Fruit fly (Drosophila melanogaster): ENCODE data around the gene CG6418.

The CG6418 gene

dm6 chr3L:10837869-10838783 lies 40.7 kb downstream of the CG6418 start (continued):
- TF ChIP-seq Lhr (GFP tag; optimal IDR thresholded peaks at IDR 0.05), result no peak
- no peak for TF ChIP-seq CG32767 (GFP tag; IDR thresholded peaks at IDR 0.05)
- TF ChIP-seq CG10321 (GFP tag; IDR thresholded peaks at IDR 0.05), result peak; percentile 50; the same call in 1 of the 2 replicates
- peak; percentile 81 for TF ChIP-seq E2f1 (GFP tag; IDR thresholded peaks at IDR 0.05)
- TF ChIP-seq eve (GFP tag; optimal IDR thresholded peaks at IDR 0.05), result peak in 1 of 2 experiments; percentile 64
- TF ChIP-seq CG14965 (GFP tag; optimal IDR thresholded peaks at IDR 0.05; ENCODE audit: borderline replicate concordance), result no peak
- TF ChIP-seq Trl (optimal IDR thresholded peaks at IDR 0.05), result no peak
- TF ChIP-seq Trl (GFP tag; optimal IDR thresholded peaks at IDR 0.05), result peak; percentile 31
- TF ChIP-seq CG6765 (GFP tag; optimal IDR thresholded peaks at IDR 0.05), result no peak
- TF ChIP-seq seq (GFP tag; IDR thresholded peaks at IDR 0.05), result peak; percentile 72; the same call in 1 of the 2 replicates
- peak; percentile 37 for TF ChIP-seq Dek (tag; optimal IDR thresholded peaks at IDR 0.05)
- peak; percentile 93 for TF ChIP-seq Med (GFP tag)
- TF ChIP-seq D19B (GFP tag; optimal IDR thresholded peaks at IDR 0.05), result no peak
- TF ChIP-seq CG10654 (GFP tag; optimal IDR thresholded peaks at IDR 0.05), result peak; percentile 51
- no peak for TF ChIP-seq CG8359 (GFP tag; optimal IDR thresholded peaks at IDR 0.05; ENCODE audit: borderline replicate concordance)
- TF ChIP-seq CG6689 (GFP tag; IDR thresholded peaks at IDR 0.05), result peak; percentile 68
- TF ChIP-seq CG5245 (GFP tag; optimal IDR thresholded peaks at IDR 0.05), result peak; percentile 54
- TF ChIP-seq Asciz (GFP tag; optimal IDR thresholded peaks at IDR 0.05), result peak; percentile 49
- TF ChIP-seq C15 (GFP tag; IDR thresholded peaks at IDR 0.05), result no peak
- TF ChIP-seq wek (GFP tag; optimal IDR thresholded peaks at IDR 0.05), result no peak
- no peak for TF ChIP-seq D (optimal IDR thresholded peaks at IDR 0.05)
- TF ChIP-seq D (GFP tag; optimal IDR thresholded peaks at IDR 0.05), result peak; percentile 30
- TF ChIP-seq Oli (tag; optimal IDR thresholded peaks at IDR 0.05), result peak; percentile 67
- peak; percentile 22 for TF ChIP-seq ATbp (GFP tag; optimal IDR thresholded peaks at IDR 0.05)
- peak; percentile 31 for TF ChIP-seq jing (GFP tag; optimal IDR thresholded peaks at IDR 0.05)
- peak; percentile 31 for TF ChIP-seq ewg (GFP tag; optimal IDR thresholded peaks at IDR 0.05)
- TF ChIP-seq Hr51 (GFP tag; optimal IDR thresholded peaks at IDR 0.05), result peak; percentile 19 to 79
- peak; percentile 10 for TF ChIP-seq gsb-n (tag; optimal IDR thresholded peaks at IDR 0.05)
- TF ChIP-seq HLH3B (GFP tag; IDR thresholded peaks at IDR 0.05), result peak; percentile 78
- TF ChIP-seq CHES-1-like (GFP tag; optimal IDR thresholded peaks at IDR 0.05), result peak; percentile 10
- TF ChIP-seq CG4730 (GFP tag; IDR thresholded peaks at IDR 0.05), result peak; percentile 68
- TF ChIP-seq CG1233 (GFP tag; optimal IDR thresholded peaks at IDR 0.05), result peak; percentile 48
- peak; percentile 61 for TF ChIP-seq lilli (GFP tag; optimal IDR thresholded peaks at IDR 0.05)
- peak; percentile 73 for TF ChIP-seq sob (GFP tag; IDR thresholded peaks at IDR 0.05)
- TF ChIP-seq ab (GFP tag; optimal IDR thresholded peaks at IDR 0.05), result no peak
- TF ChIP-seq ttk (GFP tag; IDR thresholded peaks at IDR 0.05), result peak; percentile 72
- no peak for TF ChIP-seq Elba2 (GFP tag; optimal IDR thresholded peaks at IDR 0.05)

- TF ChIP-seq ttk (GFP tag; IDR thresholded peaks at IDR 0.05), result no peak
- TF ChIP-seq CG11456 (GFP tag; IDR thresholded peaks at IDR 0.05), result no peak
- TF ChIP-seq HmgD (GFP tag; optimal IDR thresholded peaks at IDR 0.05), result no peak
- no peak for TF ChIP-seq seq (GFP tag; IDR thresholded peaks at IDR 0.05)
- no peak for TF ChIP-seq CG3726 (GFP tag; IDR thresholded peaks at IDR 0.05)
- no peak for TF ChIP-seq emc (GFP tag; optimal IDR thresholded peaks at IDR 0.05)
- TF ChIP-seq CG16813 (GFP tag; IDR thresholded peaks at IDR 0.05; ENCODE audit: partially characterized antibody), result no peak
- TF ChIP-seq CG7372 (GFP tag; IDR thresholded peaks at IDR 0.05), result 0 out of 2 replicates have a peak, but pooled peaks have one; percentile 38
Measured at dm6 chr3L:10835228-10835627, 43.6 kb downstream of the CG6418 start, which contains the start of gene tna. TSS of gene tna (plus strand) at chr3L:10835528.
